Worm (Caenorhabditis elegans) whole organism, L4 larva: ENCODE measurements around the gene crh-1.

Experiments
- ceh-82 ChIP-seq: sonication (generic microtip); optimal IDR thresholded peaks from 2 replicates; lab custom pipeline; 2017; ENCODE audit warnings: missing biosample characterization, missing genetic modification characterization
- dpl-1 ChIP-seq: fragments of 150-350 bp; optimal IDR thresholded peaks from 2 replicates; lab custom pipeline; 2014; ENCODE audit warnings: missing biosample characterization, missing genetic modification reagents, missing genetic modification characterization
- hmg-1.1 ChIP-seq: fragments of 200-800 bp; sonication (Bioruptor generic); IDR thresholded peaks from 2 replicates; pipeline ENCODE4 v1.3.6; 2022; ENCODE audit warnings: missing genetic modification reagents, missing genetic modification characterization, missing compliant biosample characterization
- lim-7 ChIP-seq: fragments of 200-800 bp; sonication (Bioruptor generic); IDR thresholded peaks from 2 replicates; pipeline ENCODE4 v1.3.6; 2022; ENCODE audit warnings: missing genetic modification characterization, missing compliant biosample characterization
- nhr-237 ChIP-seq: sonication (generic microtip); optimal IDR thresholded peaks from 2 replicates; lab custom pipeline; 2017; ENCODE audit warnings: missing biosample characterization, missing genetic modification characterization
- nhr-42 ChIP-seq: fragments of 200-800 bp; sonication (Bioruptor generic); IDR thresholded peaks from 2 replicates; pipeline ENCODE4 v1.3.6; 2022; ENCODE audit warnings: missing genetic modification characterization, missing compliant biosample characterization
- unc-39 ChIP-seq: sonication (generic microtip); optimal IDR thresholded peaks from 2 replicates; lab custom pipeline; 2017; ENCODE audit warnings: missing biosample characterization, missing genetic modification characterization

DNA sequence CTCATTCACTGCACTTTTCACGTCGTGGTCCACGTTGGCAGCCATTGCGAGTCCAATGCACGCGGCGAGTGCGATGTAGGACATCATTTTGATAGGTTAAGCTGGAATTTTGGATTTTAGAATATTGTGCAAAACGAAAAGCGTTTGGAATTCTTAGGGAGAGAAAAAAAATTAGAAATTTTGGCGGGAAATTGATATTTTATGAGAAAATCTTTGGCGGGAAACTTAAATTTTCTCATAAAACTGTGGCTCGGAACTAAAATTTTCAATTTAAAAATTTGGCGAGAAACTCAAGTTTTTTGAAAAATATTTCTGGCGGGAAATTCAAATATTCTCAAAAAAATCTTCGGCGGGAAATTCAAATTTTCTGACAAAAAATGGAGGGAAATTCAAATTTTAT is 80.0 kb downstream of the crh-1 start, which contains the start of gene sup-1:
- TF ChIP-seq unc-39 (tag; lab: Kevin White, UChicago) (no peak), lim-7 (GFP tag; lab: Robert Waterston, UW) (no peak), nhr-237 (tag; lab: Kevin White, UChicago) (no peak), dpl-1 (GFP tag; lab: Kevin White, UChicago) (no peak), hmg-1.1 (no peak), nhr-42 (GFP tag; lab: Robert Waterston, UW) (no peak), ceh-82 (no peak)
